Fruit fly (Drosophila melanogaster) whole organism: ENCODE data around the gene CG11241.

Experiments used
- psq ChIP-seq: fragments of >200 bp; optimal IDR thresholded peaks from 2 replicates; lab custom pipeline; 2017
- usp ChIP-seq: fragments of >200 bp; optimal IDR thresholded peaks from 2 replicates; lab custom pipeline; 2017; ENCODE audit warnings: missing biosample characterization, missing genetic modification characterization, mixed read lengths

- TF ChIP-seq usp (GFP tag; lab: Kevin White, UChicago) = no peak
- TF ChIP-seq psq (lab: Kevin White, UChicago) = no peak
These were observed 10.9 kb upstream of the CG11241 start, which contains the start of gene SPoCk for dm6 chr3L:22749147-22749550.
